Fruit fly (Drosophila melanogaster): ENCODE results near the gene Ugt35B1.

Gene Ugt35B1

dm6 chr3R:11196648-11197388 is 26.8 kb upstream of the Ugt35B1 start (continued):
- no peak for TF ChIP-seq Tbp (GFP tag; optimal IDR thresholded peaks at IDR 0.05)
- TF ChIP-seq CG7372 (GFP tag; IDR thresholded peaks at IDR 0.05) = peak; percentile 99
- TF ChIP-seq pita (GFP tag; optimal IDR thresholded peaks at IDR 0.05) = no peak
- peak; percentile 99 for TF ChIP-seq CG10979 (tag; optimal IDR thresholded peaks at IDR 0.05)
- TF ChIP-seq al (GFP tag; IDR thresholded peaks at IDR 0.05) = peak; percentile 99
- peak; percentile 97 for TF ChIP-seq Fer2 (tag; optimal IDR thresholded peaks at IDR 0.05)
- TF ChIP-seq CG10654 (GFP tag; optimal IDR thresholded peaks at IDR 0.05) = peak; percentile 97
- TF ChIP-seq Ada2b (GFP tag; IDR thresholded peaks at IDR 0.05) = peak; percentile 97
- peak; percentile 51; the same call in 1 of the 2 replicates for TF ChIP-seq Bgb (GFP tag; IDR thresholded peaks at IDR 0.05; ENCODE audit: partially characterized antibody)
- peak; percentile 98 for TF ChIP-seq Usf (GFP tag; optimal IDR thresholded peaks at IDR 0.05)
- peak; percentile 98 for TF ChIP-seq cwo (GFP tag; optimal IDR thresholded peaks at IDR 0.05)
- peak; percentile 99 for TF ChIP-seq klu (GFP tag; IDR thresholded peaks at IDR 0.05)
- TF ChIP-seq CG12299 (tag; optimal IDR thresholded peaks at IDR 0.05) = peak; percentile 97
- TF ChIP-seq ham (GFP tag; IDR thresholded peaks at IDR 0.05) = peak; percentile 91
- TF ChIP-seq CG30020 (tag; optimal IDR thresholded peaks at IDR 0.05) = peak; percentile 75
- TF ChIP-seq mirr (GFP tag; optimal IDR thresholded peaks at IDR 0.05) = peak; percentile 68
- peak; percentile 98 for TF ChIP-seq GATAe (GFP tag; conservative IDR thresholded peaks at IDR 0.05)
- TF ChIP-seq vfl (GFP tag; optimal IDR thresholded peaks at IDR 0.05) = peak; percentile 76
- peak; percentile 98 for TF ChIP-seq vvl (GFP tag; IDR thresholded peaks at IDR 0.05)
- peak; percentile 96 for TF ChIP-seq CG10267 (tag; optimal IDR thresholded peaks at IDR 0.05)
- peak in 1 of 2 experiments; percentile 95 for TF ChIP-seq Dfd (GFP tag; optimal IDR thresholded peaks at IDR 0.05)
- TF ChIP-seq Nf-YC (tag; optimal IDR thresholded peaks at IDR 0.05) = peak; percentile 88
- TF ChIP-seq CG8944 (GFP tag; optimal IDR thresholded peaks at IDR 0.05) = peak; percentile 78
- TF ChIP-seq tio (GFP tag; optimal IDR thresholded peaks at IDR 0.05) = peak; percentile 96
- TF ChIP-seq Elba2 (GFP tag; optimal IDR thresholded peaks at IDR 0.05) = no peak
- peak; percentile 99 for TF ChIP-seq Dek (tag; optimal IDR thresholded peaks at IDR 0.05)
- peak; percentile 98 for TF ChIP-seq unpg (GFP tag; optimal IDR thresholded peaks at IDR 0.05)
- TF ChIP-seq emc (GFP tag; optimal IDR thresholded peaks at IDR 0.05) = peak; percentile 85
- peak; percentile 88 for TF ChIP-seq CG1024 (GFP tag; IDR thresholded peaks at IDR 0.05)
- TF ChIP-seq slp2 (GFP tag; optimal IDR thresholded peaks at IDR 0.05) = peak; percentile 95
- TF ChIP-seq CG7928 (GFP tag; optimal IDR thresholded peaks at IDR 0.05) = peak; percentile 80
- TF ChIP-seq CG16779 (GFP tag; IDR thresholded peaks at IDR 0.05) = peak; percentile 91
- peak; percentile 99 for TF ChIP-seq Dbx (GFP tag; IDR thresholded peaks at IDR 0.05)
- TF ChIP-seq nerfin-1 (tag; optimal IDR thresholded peaks at IDR 0.05) = peak; percentile 99
- peak; percentile 81 for TF ChIP-seq tx (GFP tag; optimal IDR thresholded peaks at IDR 0.05)
- TF ChIP-seq cato (GFP tag; optimal IDR thresholded peaks at IDR 0.05; ENCODE audit: borderline replicate concordance) = peak; percentile 87
- peak; percentile 50 for TF ChIP-seq pfk (GFP tag; optimal IDR thresholded peaks at IDR 0.05)
- peak; percentile 52 for TF ChIP-seq luna (GFP tag; optimal IDR thresholded peaks at IDR 0.05)
- peak; percentile 81 for TF ChIP-seq CG3995 (GFP tag; optimal IDR thresholded peaks at IDR 0.05)
- TF ChIP-seq mam (GFP tag; optimal IDR thresholded peaks at IDR 0.05) = no peak
- TF ChIP-seq h (optimal IDR thresholded peaks at IDR 0.05) = no peak
- TF ChIP-seq dysf (GFP tag; IDR thresholded peaks at IDR 0.05) = peak; percentile 99
- peak; percentile 97 for TF ChIP-seq CG10366 (GFP tag; IDR thresholded peaks at IDR 0.05)
- TF ChIP-seq CG32772 (GFP tag; IDR thresholded peaks at IDR 0.05) = peak; percentile 98
- TF ChIP-seq Rfx (GFP tag; IDR thresholded peaks at IDR 0.05) = peak; percentile 98
- TF ChIP-seq Bdp1 (GFP tag; optimal IDR thresholded peaks at IDR 0.05) = peak; percentile 80
- TF ChIP-seq chn (GFP tag; optimal IDR thresholded peaks at IDR 0.05) = peak; percentile 81
- TF ChIP-seq stc (GFP tag; IDR thresholded peaks at IDR 0.05) = peak; percentile 98
- TF ChIP-seq Lhr (GFP tag; optimal IDR thresholded peaks at IDR 0.05) = peak; percentile 93
- peak; percentile 69 for TF ChIP-seq Myb (GFP tag; optimal IDR thresholded peaks at IDR 0.05)
- peak; percentile 95 for TF ChIP-seq NFAT (GFP tag; IDR thresholded peaks at IDR 0.05)
